Fruit fly (Drosophila melanogaster) whole organism, embryonic: Measurements from ENCODE around the gene 5-HT2B.

Source experiments
- CG10462 ChIP-seq: fragments of 200-800 bp; sonication (Bioruptor generic); optimal IDR thresholded peaks from 2 replicates; lab custom pipeline; 2016; ENCODE audit warnings: missing biosample characterization, missing genetic modification characterization
- CG11504 ChIP-seq: fragments of 200-800 bp; sonication (Bioruptor generic); optimal IDR thresholded peaks from 3 replicates; lab custom pipeline; 2019; ENCODE audit warnings: missing biosample characterization, mild to moderate bottlenecking, missing genetic modification characterization, moderate library complexity
- CG13894 ChIP-seq: fragments of 200-800 bp; sonication (Bioruptor generic); optimal IDR thresholded peaks from 3 replicates; lab custom pipeline; 2018; ENCODE audit warnings: missing biosample characterization, mild to moderate bottlenecking, missing genetic modification characterization, moderate library complexity
- CG14441 ChIP-seq: fragments of 200-800 bp; sonication (Bioruptor generic); IDR thresholded peaks from 2 replicates; pipeline ENCODE4 v1.3.6; 2022; ENCODE audit warnings: missing biosample characterization, missing genetic modification characterization
- CG17612 ChIP-seq: fragments of 200-800 bp; sonication (Bioruptor generic); IDR thresholded peaks from 2 replicates; pipeline ENCODE4 v1.3.6; 2022; ENCODE audit warnings: missing biosample characterization, missing genetic modification characterization
- CG1792 ChIP-seq: fragments of 200-800 bp; sonication (Bioruptor generic); optimal IDR thresholded peaks from 2 replicates; lab custom pipeline; 2016; ENCODE audit warnings: missing biosample characterization, missing genetic modification characterization
- CG18619 ChIP-seq: fragments of 200-800 bp; sonication (Bioruptor generic); optimal IDR thresholded peaks from 3 replicates; lab custom pipeline; 2017; ENCODE audit warnings: missing biosample characterization, mild to moderate bottlenecking, missing genetic modification characterization
- CG2678 ChIP-seq: fragments of 200-800 bp; sonication (Bioruptor generic); optimal IDR thresholded peaks from 3 replicates; lab custom pipeline; 2019; ENCODE audit warnings: missing biosample characterization, mild to moderate bottlenecking, missing genetic modification characterization, moderate library complexity
- CG31441 ChIP-seq: fragments of 200-800 bp; sonication (Bioruptor generic); IDR thresholded peaks from 2 replicates; pipeline ENCODE4 v1.3.6; 2022; ENCODE audit warnings: missing biosample characterization, missing genetic modification characterization
- CG4360 ChIP-seq: fragments of 200-800 bp; sonication (Bioruptor generic); IDR thresholded peaks from 2 replicates; pipeline ENCODE4 v1.3.6; 2022; ENCODE audit warnings: missing biosample characterization, missing genetic modification characterization
- CG4617 ChIP-seq: fragments of 200-800 bp; sonication (Bioruptor generic); optimal IDR thresholded peaks from 3 replicates; lab custom pipeline; 2016; ENCODE audit warnings: missing biosample characterization, missing genetic modification characterization, borderline replicate concordance
- CG7357 ChIP-seq: fragments of 200-800 bp; sonication (Bioruptor generic); IDR thresholded peaks from 3 replicates; pipeline ENCODE4 v1.3.6; 2022; ENCODE audit warnings: missing biosample characterization, missing genetic modification characterization
- CG7372 ChIP-seq: fragments of 200-800 bp; sonication (Bioruptor generic); IDR thresholded peaks from 2 replicates; pipeline ENCODE4 v1.3.6; 2022; ENCODE audit warnings: missing biosample characterization, missing genetic modification characterization
- CoRest ChIP-seq: fragments of 200-800 bp; sonication (Bioruptor generic); optimal IDR thresholded peaks from 3 replicates; lab custom pipeline; 2018; ENCODE audit warnings: missing biosample characterization, mild to moderate bottlenecking, missing genetic modification characterization, moderate library complexity
- Dp ChIP-seq: fragments of 200-800 bp; sonication (Bioruptor generic); optimal IDR thresholded peaks from 2 replicates; lab custom pipeline; 2018; ENCODE audit warnings: missing biosample characterization, mild to moderate bottlenecking, missing genetic modification characterization, moderate library complexity
- ERR ChIP-seq: fragments of 200-800 bp; sonication (Bioruptor generic); optimal IDR thresholded peaks from 2 replicates; lab custom pipeline; 2016; ENCODE audit warnings: missing biosample characterization, missing genetic modification characterization
- Ets65A ChIP-seq: fragments of 200-800 bp; sonication (Bioruptor generic); peaks from one replicate; lab custom pipeline; 2016; ENCODE audit warnings: missing biosample characterization, missing genetic modification characterization
- Fer3 ChIP-seq: fragments of 200-800 bp; sonication (Bioruptor generic); optimal IDR thresholded peaks from 2 replicates; lab custom pipeline; 2018; ENCODE audit warnings: missing biosample characterization, mild to moderate bottlenecking, missing genetic modification characterization, moderate library complexity
- HmgD ChIP-seq: fragments of 200-800 bp; sonication (Bioruptor generic); optimal IDR thresholded peaks from 3 replicates; lab custom pipeline; 2016; ENCODE audit warnings: missing biosample characterization, missing genetic modification characterization
- Hmr ChIP-seq: fragments of 200-800 bp; sonication (Bioruptor generic); optimal IDR thresholded peaks from 3 replicates; lab custom pipeline; 2017; ENCODE audit warnings: mild to moderate bottlenecking, missing biosample characterization, missing genetic modification reagents, missing genetic modification characterization
- NFAT ChIP-seq: fragments of 200-800 bp; sonication (Bioruptor generic); IDR thresholded peaks from 2 replicates; pipeline ENCODE4 v1.3.6; 2022; ENCODE audit warnings: missing biosample characterization, missing genetic modification characterization
- Ptx1 ChIP-seq: fragments of 200-800 bp; sonication (Bioruptor generic); IDR thresholded peaks from 2 replicates; pipeline ENCODE4 v1.3.6; 2022; ENCODE audit warnings: missing biosample characterization, missing genetic modification characterization
- Six4 ChIP-seq: fragments of 200-800 bp; sonication (Bioruptor generic); optimal IDR thresholded peaks from 2 replicates; lab custom pipeline; 2016; ENCODE audit warnings: missing biosample characterization, missing genetic modification characterization
- Sox100B ChIP-seq: fragments of 200-800 bp; sonication (Bioruptor generic); optimal IDR thresholded peaks from 3 replicates; lab custom pipeline; 2018; ENCODE audit warnings: missing biosample characterization, mild to moderate bottlenecking, missing genetic modification characterization
- Tbp ChIP-seq: fragments of >200 bp; optimal IDR thresholded peaks from 2 replicates; lab custom pipeline; 2018; ENCODE audit warnings: missing biosample characterization, missing genetic modification characterization
- YL-1 ChIP-seq: fragments of 200-800 bp; sonication (Bioruptor generic); optimal IDR thresholded peaks from 3 replicates; lab custom pipeline; 2017; ENCODE audit warnings: missing biosample characterization, mild to moderate bottlenecking, missing genetic modification characterization
- aop ChIP-seq: fragments of 200-800 bp; sonication (Bioruptor generic); IDR thresholded peaks from 2 replicates; pipeline ENCODE4 v1.3.6; 2022; ENCODE audit warnings: missing biosample characterization, missing genetic modification characterization
- az2 ChIP-seq: fragments of 200-800 bp; sonication (Bioruptor generic); optimal IDR thresholded peaks from 3 replicates; lab custom pipeline; 2016; ENCODE audit warnings: missing biosample characterization, missing genetic modification characterization
- cato ChIP-seq: fragments of 200-800 bp; sonication (Bioruptor generic); optimal IDR thresholded peaks from 2 replicates; lab custom pipeline; 2016; ENCODE audit warnings: missing biosample characterization, missing genetic modification characterization, borderline replicate concordance
- da ChIP-seq: fragments of 200-800 bp; sonication (Bioruptor generic); optimal IDR thresholded peaks from 2 replicates; lab custom pipeline; 2016; ENCODE audit warnings: missing biosample characterization, missing genetic modification characterization
- gem ChIP-seq: fragments of 200-800 bp; sonication (Bioruptor generic); optimal IDR thresholded peaks from 2 replicates; lab custom pipeline; 2019; ENCODE audit warnings: missing biosample characterization, mild to moderate bottlenecking, missing genetic modification characterization, moderate library complexity
- gfzf ChIP-seq: fragments of 200-800 bp; sonication (Bioruptor generic); optimal IDR thresholded peaks from 2 replicates; lab custom pipeline; 2016; ENCODE audit warnings: missing biosample characterization, mild to moderate bottlenecking, missing genetic modification characterization, moderate library complexity
- hkb ChIP-seq, 2 experiments: fragments of 200-800 bp in 1 of 2; fragments of >200 bp in 1 of 2; sonication (Bioruptor generic) in 1 of 2; IDR thresholded peaks in 1 of 2; optimal IDR thresholded peaks in 1 of 2; 2 replicates each; pipeline versions ENCODE4 v1.3.6 to Lab custom; 2017 to 2022; ENCODE audit warnings: missing biosample characterization in 1 of 2, missing genetic modification characterization in 1 of 2
- jing ChIP-seq: fragments of 200-800 bp; sonication (Bioruptor generic); optimal IDR thresholded peaks from 2 replicates; lab custom pipeline; 2018; ENCODE audit warnings: missing biosample characterization, mild to moderate bottlenecking, missing genetic modification characterization
- jumu ChIP-seq: fragments of 200-800 bp; sonication (Bioruptor generic); optimal IDR thresholded peaks from 3 replicates; lab custom pipeline; 2016; ENCODE audit warnings: missing biosample characterization, missing genetic modification characterization
- lov ChIP-seq, 2 experiments: fragments of 200-800 bp in 1 of 2; fragments of >200 bp in 1 of 2; sonication (Bioruptor generic) in 1 of 2; IDR thresholded peaks in 1 of 2; optimal IDR thresholded peaks in 1 of 2; 2 replicates in 1 of 2; 3 replicates in 1 of 2; pipeline versions ENCODE4 v1.3.6 to Lab custom; 2017 to 2022; ENCODE audit warnings: missing biosample characterization in 1 of 2, missing genetic modification characterization in 1 of 2
- maf-S ChIP-seq: fragments of 200-800 bp; sonication (Bioruptor generic); optimal IDR thresholded peaks from 2 replicates; lab custom pipeline; 2016; ENCODE audit warnings: missing biosample characterization, missing genetic modification characterization
- mld ChIP-seq: fragments of 200-800 bp; sonication (Bioruptor generic); IDR thresholded peaks from 3 replicates; pipeline ENCODE4 v1.3.6; 2022; ENCODE audit warnings: missing biosample characterization, missing genetic modification characterization; ENCODE audit not compliant: partially characterized antibody
- pb ChIP-seq: fragments of 200-800 bp; sonication (Bioruptor generic); optimal IDR thresholded peaks from 3 replicates; lab custom pipeline; 2016; ENCODE audit warnings: missing biosample characterization, missing genetic modification characterization
- sc ChIP-seq, 3 experiments: fragments of >200 bp in 2 of 3; fragments of 200-800 bp in 1 of 3; sonication (Bioruptor generic) in 1 of 3; optimal IDR thresholded peaks; 2 replicates in 2 of 3; 3 replicates in 1 of 3; lab custom pipeline; 2017; ENCODE audit warnings: mild to moderate bottlenecking in 1 of 3, missing biosample characterization in 1 of 3, missing genetic modification characterization in 1 of 3, missing genetic modification reagents in 1 of 3
- sens ChIP-seq: fragments of 200-800 bp; sonication (Bioruptor generic); peaks from one replicate; lab custom pipeline; 2016; ENCODE audit warnings: missing biosample characterization, missing genetic modification characterization
- sens-2 ChIP-seq: fragments of 200-800 bp; sonication (Bioruptor generic); IDR thresholded peaks from 2 replicates; pipeline ENCODE4 v1.3.6; 2022; ENCODE audit warnings: missing biosample characterization, missing genetic modification characterization
- stc ChIP-seq: fragments of 200-800 bp; sonication (Bioruptor generic); IDR thresholded peaks from 2 replicates; pipeline ENCODE4 v1.3.6; 2022; ENCODE audit warnings: missing biosample characterization, missing genetic modification characterization
- tgo ChIP-seq: fragments of 200-800 bp; sonication (Bioruptor generic); IDR thresholded peaks from 3 replicates; pipeline ENCODE4 v1.3.6; 2022; ENCODE audit warnings: missing biosample characterization, missing genetic modification characterization
- twi ChIP-seq: fragments of 200-800 bp; optimal IDR thresholded peaks from 2 replicates; lab custom pipeline; 2019; ENCODE audit warnings: missing biosample characterization, mild to moderate bottlenecking, missing genetic modification characterization, moderate library complexity
- tx ChIP-seq: fragments of 200-800 bp; sonication (Bioruptor generic); optimal IDR thresholded peaks from 2 replicates; lab custom pipeline; 2016; ENCODE audit warnings: missing biosample characterization, missing genetic modification characterization
- vvl ChIP-seq: fragments of 200-800 bp; sonication (Bioruptor generic); IDR thresholded peaks from 2 replicates; pipeline ENCODE4 v1.3.6; 2022; ENCODE audit warnings: missing biosample characterization, missing genetic modification characterization
- z ChIP-seq: fragments of 200-800 bp; sonication (Bioruptor generic); IDR thresholded peaks from 3 replicates; pipeline ENCODE4 v1.3.6; 2022; ENCODE audit warnings: missing biosample characterization, missing genetic modification characterization

The 5-HT2B gene

DNA sequence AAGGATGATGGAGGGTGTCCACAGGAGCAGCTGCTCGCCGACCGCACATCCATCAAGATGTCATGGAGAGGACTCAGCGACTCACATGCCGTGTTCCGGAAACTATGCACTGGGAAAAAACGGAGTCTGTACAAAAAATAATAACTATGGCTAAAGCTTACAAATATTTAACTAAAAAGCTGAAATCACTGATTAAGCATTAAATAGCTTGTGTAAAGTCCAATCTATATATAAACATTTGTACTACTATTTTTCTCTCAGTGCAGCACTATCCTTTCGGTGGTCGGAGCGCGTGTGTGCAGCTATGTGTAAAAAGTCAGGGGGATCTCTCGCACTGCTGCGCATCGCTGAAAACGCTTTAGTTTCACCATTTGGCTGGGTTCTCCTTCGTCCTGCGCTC lies 18.2 kb downstream of the 5-HT2B start (continued):
- TF ChIP-seq CG11504 (tag; lab: Kevin White, UChicago) (peak; percentile 7), jing (no peak), CG13894 (tag; lab: Kevin White, UChicago) (no peak), CG18619 (GFP tag; lab: Kevin White, UChicago) (no peak), az2 (GFP tag; lab: Kevin White, UChicago) (no peak), CG2678 (tag; lab: Kevin White, UChicago) (peak; percentile 8)

- no peak for TF ChIP-seq HmgD
- no peak for TF ChIP-seq CG4360
- TF ChIP-seq CG2678 (tag; lab: Kevin White, UChicago) = peak; percentile 7
- no peak for TF ChIP-seq aop (GFP tag; lab: Robert Waterston, UW)
- TF ChIP-seq gem (tag; lab: Kevin White, UChicago) = peak; percentile 9
- no peak for TF ChIP-seq jumu (GFP tag; lab: Kevin White, UChicago)
- 0 out of 2 replicates have a peak, but pooled peaks have one; percentile 26 for TF ChIP-seq CG14441
- TF ChIP-seq NFAT (GFP tag; lab: Robert Waterston, UW) = no peak
- TF ChIP-seq CG7372 (GFP tag; lab: Robert Waterston, UW) = no peak
- TF ChIP-seq Ets65A (GFP tag; lab: Kevin White, UChicago) = peak; percentile 54
- no peak for TF ChIP-seq Hmr (GFP tag; lab: Kevin White, UChicago)
- no peak for TF ChIP-seq ERR (GFP tag; lab: Kevin White, UChicago)
- TF ChIP-seq CG4617 (GFP tag; lab: Kevin White, UChicago) = no peak
- TF ChIP-seq Dp (GFP tag; lab: Kevin White, UChicago) = no peak
- TF ChIP-seq sens = peak; percentile 57
- TF ChIP-seq da (GFP tag; lab: Kevin White, UChicago) = no peak
Measured at dm6 chr3R:8616149-8616548, 38.1 kb downstream of the 5-HT2B start.

dm6 chr3R:8619089-8619488 lies 41.1 kb downstream of the 5-HT2B start:
- TF ChIP-seq YL-1 = no peak
- no peak for TF ChIP-seq sc (optimal IDR thresholded peaks at IDR 0.05; lab: Kevin White, UChicago)
- no peak for TF ChIP-seq sc (GFP tag; optimal IDR thresholded peaks at IDR 0.05; lab: Kevin White, UChicago)
- peak; percentile 43 for TF ChIP-seq CG31441 (GFP tag; lab: Robert Waterston, UW)
- TF ChIP-seq CG10462 (GFP tag; lab: Kevin White, UChicago) = no peak
- TF ChIP-seq CG1792 (GFP tag; lab: Kevin White, UChicago) = no peak
- peak; percentile 51 for TF ChIP-seq Ptx1 (GFP tag; lab: Robert Waterston, UW)
- no peak for TF ChIP-seq tx (GFP tag; lab: Kevin White, UChicago)
- TF ChIP-seq pb (GFP tag; lab: Kevin White, UChicago) = no peak
- TF ChIP-seq CoRest = peak; percentile 2
- no peak for TF ChIP-seq mld (GFP tag; lab: Robert Waterston, UW)
- no peak for TF ChIP-seq twi (tag; lab: Kevin White, UChicago)
- TF ChIP-seq CG7357 (GFP tag; lab: Robert Waterston, UW) = no peak
- no peak for TF ChIP-seq CG17612 (GFP tag; lab: Robert Waterston, UW)
- TF ChIP-seq sens = peak; percentile 43
- TF ChIP-seq maf-S (GFP tag; lab: Kevin White, UChicago) = no peak
- TF ChIP-seq Sox100B (GFP tag; lab: Kevin White, UChicago) = no peak
- TF ChIP-seq Fer3 (tag; lab: Kevin White, UChicago) = peak; percentile 14
- TF ChIP-seq vvl (GFP tag; lab: Robert Waterston, UW) = 0 out of 2 replicates have a peak, but pooled peaks have one; percentile 11
- no peak for TF ChIP-seq sens-2
- peak; percentile 42; the same call in 2 of the 3 replicates for TF ChIP-seq tgo (GFP tag; lab: Robert Waterston, UW)
- no peak for TF ChIP-seq Tbp (GFP tag; lab: Kevin White, UChicago)
- TF ChIP-seq lov (optimal IDR thresholded peaks at IDR 0.05; lab: Kevin White, UChicago) = no peak
- 0 out of 3 replicates have a peak, but pooled peaks have one; percentile 16 for TF ChIP-seq lov (GFP tag; IDR thresholded peaks at IDR 0.05; lab: Robert Waterston, UW)
- no peak for TF ChIP-seq gfzf (GFP tag; lab: Kevin White, UChicago)
- TF ChIP-seq gem (tag; lab: Kevin White, UChicago) = peak; percentile 18
- TF ChIP-seq stc (GFP tag; lab: Robert Waterston, UW) = 0 out of 2 replicates have a peak, but pooled peaks have one; percentile 18
- TF ChIP-seq hkb (optimal IDR thresholded peaks at IDR 0.05; lab: Kevin White, UChicago) = no peak
- TF ChIP-seq hkb (GFP tag; IDR thresholded peaks at IDR 0.05; lab: Robert Waterston, UW) = peak; percentile 50
- TF ChIP-seq Six4 (GFP tag; lab: Kevin White, UChicago) = no peak
- no peak for TF ChIP-seq cato (GFP tag; lab: Kevin White, UChicago)
- TF ChIP-seq z = no peak
